Worm (Caenorhabditis elegans) whole organism, L1 larva: ENCODE data around the gene F13B12.1.

ENCODE experiments used
- Y116A8C.19 ChIP-seq: sonication (generic microtip); optimal IDR thresholded peaks from 2 replicates; lab custom pipeline; 2016; ENCODE audit warnings: missing compliant biosample characterization, missing genetic modification characterization, borderline replicate concordance
- aha-1 ChIP-seq: fragments of 150-350 bp; optimal IDR thresholded peaks from 2 replicates; lab custom pipeline; 2014; ENCODE audit warnings: missing biosample characterization, missing genetic modification characterization
- aly-2 ChIP-seq: fragments of 150-350 bp; optimal IDR thresholded peaks from 2 replicates; lab custom pipeline; 2014; ENCODE audit warnings: missing biosample characterization, missing genetic modification characterization
- ama-1 ChIP-seq: fragments of 150-350 bp; optimal IDR thresholded peaks from 2 replicates; lab custom pipeline; 2014
- ceh-88 ChIP-seq: fragments of 200-800 bp; sonication (Bioruptor generic); IDR thresholded peaks from 2 replicates; pipeline ENCODE4 v1.3.6; 2022; ENCODE audit warnings: missing genetic modification characterization, missing compliant biosample characterization
- ceh-90 ChIP-seq: sonication (generic microtip); optimal IDR thresholded peaks from 2 replicates; lab custom pipeline; 2016; ENCODE audit warnings: missing genetic modification characterization, missing compliant biosample characterization
- dsc-1 ChIP-seq: sonication (generic microtip); optimal IDR thresholded peaks from 2 replicates; lab custom pipeline; 2016; ENCODE audit warnings: mild to moderate bottlenecking, missing genetic modification characterization, missing compliant biosample characterization
- efl-1 ChIP-seq, 4 experiments: fragments of 150-350 bp; optimal IDR thresholded peaks in 3 of 4; peaks in 1 of 4; 1 replicate in 1 of 4; 2 replicates in 3 of 4; lab custom pipeline; 2014; ENCODE audit warnings: missing biosample characterization in 2 of 4, missing genetic modification characterization in 2 of 4, missing genetic modification reagents in 2 of 4
- efl-3 ChIP-seq: fragments of 200-800 bp; sonication (Bioruptor generic); optimal IDR thresholded peaks from 2 replicates; lab custom pipeline; 2018; ENCODE audit warnings: mild to moderate bottlenecking, missing genetic modification characterization, missing compliant biosample characterization
- egl-13 ChIP-seq: sonication (generic microtip); optimal IDR thresholded peaks from 2 replicates; lab custom pipeline; 2016; ENCODE audit warnings: missing genotype, missing genetic modification reagents, missing genetic modification characterization, missing compliant biosample characterization
- ets-5 ChIP-seq: fragments of 200-800 bp; sonication (Bioruptor generic); IDR thresholded peaks from 2 replicates; pipeline ENCODE4 v1.3.6; 2022; ENCODE audit warnings: missing genetic modification characterization, missing compliant biosample characterization
- fkh-10 ChIP-seq: sonication (generic microtip); optimal IDR thresholded peaks from 2 replicates; lab custom pipeline; 2017; ENCODE audit warnings: missing biosample characterization, missing genetic modification reagents, missing genetic modification characterization
- fkh-4 ChIP-seq: sonication (generic microtip); optimal IDR thresholded peaks from 2 replicates; lab custom pipeline; 2016; ENCODE audit warnings: missing compliant biosample characterization, missing genetic modification characterization, borderline replicate concordance
- fkh-8 ChIP-seq: sonication (generic microtip); optimal IDR thresholded peaks from 2 replicates; lab custom pipeline; 2016; ENCODE audit warnings: mild to moderate bottlenecking, missing genetic modification characterization, missing compliant biosample characterization
- fos-1 ChIP-seq: fragments of 150-350 bp; optimal IDR thresholded peaks from 2 replicates; lab custom pipeline; 2014; ENCODE audit warnings: missing biosample characterization, missing genetic modification characterization
- hlh-4 ChIP-seq: sonication (generic microtip); optimal IDR thresholded peaks from 2 replicates; lab custom pipeline; 2016; ENCODE audit warnings: mild to moderate bottlenecking, missing genetic modification characterization, missing compliant biosample characterization
- hpl-2 ChIP-seq: fragments of 150-350 bp; optimal IDR thresholded peaks from 2 replicates; lab custom pipeline; 2014; ENCODE audit warnings: missing biosample characterization, missing genetic modification reagents, missing genetic modification characterization
- isw-1 ChIP-seq: fragments of 200-800 bp; sonication (Bioruptor generic); IDR thresholded peaks from 2 replicates; pipeline ENCODE4 v1.3.6; 2022; ENCODE audit warnings: missing genetic modification characterization, missing compliant biosample characterization
- jun-1 ChIP-seq: fragments of 150-350 bp; optimal IDR thresholded peaks from 2 replicates; lab custom pipeline; 2014; ENCODE audit warnings: missing biosample characterization, missing genetic modification reagents, missing genetic modification characterization
- lin-13 ChIP-seq: fragments of 150-350 bp; optimal IDR thresholded peaks from 2 replicates; lab custom pipeline; 2014; ENCODE audit warnings: missing biosample characterization, missing genetic modification reagents, missing genetic modification characterization
- lin-14 ChIP-seq: fragments of 200-800 bp; sonication (Bioruptor generic); optimal IDR thresholded peaks from 2 replicates; lab custom pipeline; 2018; ENCODE audit warnings: mild to moderate bottlenecking, missing genetic modification characterization, moderate library complexity, missing compliant biosample characterization
- lin-15B ChIP-seq: fragments of 150-350 bp; sonication (generic microtip); optimal IDR thresholded peaks from 3 replicates; lab custom pipeline; 2014; ENCODE audit warnings: missing biosample characterization, missing genetic modification characterization
- lin-35 ChIP-seq, 2 experiments: fragments of 150-350 bp; optimal IDR thresholded peaks; 2 replicates each; lab custom pipeline; 2014; ENCODE audit warnings: missing biosample characterization in 2 of 2, missing genetic modification characterization in 2 of 2, missing genetic modification reagents in 2 of 2
- lin-39 ChIP-seq: fragments of 150-350 bp; optimal IDR thresholded peaks from 2 replicates; lab custom pipeline; 2014; ENCODE audit warnings: missing biosample characterization, missing genetic modification reagents, missing genetic modification characterization
- lsy-2 ChIP-seq, 2 experiments: fragments of 150-350 bp; optimal IDR thresholded peaks; 2 replicates each; lab custom pipeline; 2014; ENCODE audit warnings: missing biosample characterization in 2 of 2, missing genetic modification characterization in 2 of 2
- mdl-1 ChIP-seq, 2 experiments: fragments of 150-350 bp; optimal IDR thresholded peaks; 2 replicates each; lab custom pipeline; 2014 to 2017; ENCODE audit warnings: missing biosample characterization in 2 of 2, missing genetic modification characterization in 2 of 2, inconsistent platforms in 1 of 2
- nhr-11 ChIP-seq: fragments of 150-350 bp; optimal IDR thresholded peaks from 2 replicates; lab custom pipeline; 2014; ENCODE audit warnings: missing biosample characterization, missing genetic modification characterization
- nhr-20 ChIP-seq: sonication (generic microtip); optimal IDR thresholded peaks from 2 replicates; lab custom pipeline; 2016; ENCODE audit warnings: mild to moderate bottlenecking, missing genetic modification characterization, missing compliant biosample characterization
- nhr-237 ChIP-seq: fragments of 150-350 bp; optimal IDR thresholded peaks from 2 replicates; lab custom pipeline; 2014; ENCODE audit warnings: missing biosample characterization, missing genetic modification characterization
- nhr-47 ChIP-seq: sonication (generic microtip); optimal IDR thresholded peaks from 2 replicates; lab custom pipeline; 2016; ENCODE audit warnings: mild to moderate bottlenecking, missing genetic modification characterization, moderate library complexity, missing compliant biosample characterization
- nhr-71 ChIP-seq: sonication (generic microtip); optimal IDR thresholded peaks from 2 replicates; lab custom pipeline; 2016; ENCODE audit warnings: mild to moderate bottlenecking, missing genetic modification characterization, moderate library complexity, missing compliant biosample characterization
- nhr-84 ChIP-seq: sonication (generic microtip); optimal IDR thresholded peaks from 2 replicates; lab custom pipeline; 2017; ENCODE audit warnings: missing biosample characterization, missing genetic modification characterization
- nhr-85 ChIP-seq: sonication (generic microtip); peaks from one replicate; lab custom pipeline; 2016; ENCODE audit warnings: missing genetic modification characterization, inconsistent platforms, missing compliant biosample characterization
- nhr-90 ChIP-seq: sonication (generic microtip); optimal IDR thresholded peaks from 2 replicates; lab custom pipeline; 2016; ENCODE audit warnings: mild to moderate bottlenecking, missing genetic modification characterization, missing compliant biosample characterization; ENCODE audit not compliant: poor library complexity
- pax-3 ChIP-seq: fragments of 200-800 bp; sonication (Bioruptor generic); optimal IDR thresholded peaks from 2 replicates; lab custom pipeline; 2018; ENCODE audit warnings: mild to moderate bottlenecking, missing genetic modification characterization, moderate library complexity, missing compliant biosample characterization
- snu-23 ChIP-seq: sonication (generic microtip); optimal IDR thresholded peaks from 2 replicates; lab custom pipeline; 2016; ENCODE audit warnings: missing genetic modification characterization, missing compliant biosample characterization
- sup-37 ChIP-seq: fragments of 200-800 bp; sonication (Bioruptor generic); optimal IDR thresholded peaks from 2 replicates; lab custom pipeline; 2018; ENCODE audit warnings: mild to moderate bottlenecking, missing genetic modification characterization, missing compliant biosample characterization
- tbx-2 ChIP-seq: sonication (generic microtip); optimal IDR thresholded peaks from 2 replicates; lab custom pipeline; 2016; ENCODE audit warnings: missing genetic modification characterization, missing compliant biosample characterization
- unc-130 ChIP-seq: fragments of 150-350 bp; optimal IDR thresholded peaks from 2 replicates; lab custom pipeline; 2017; ENCODE audit warnings: missing biosample characterization, missing genetic modification characterization, inconsistent platforms
- unc-86 ChIP-seq: sonication (generic microtip); optimal IDR thresholded peaks from 2 replicates; lab custom pipeline; 2016; ENCODE audit warnings: missing genetic modification characterization, missing compliant biosample characterization
- vab-15 ChIP-seq: sonication (generic microtip); optimal IDR thresholded peaks from 2 replicates; lab custom pipeline; 2017; ENCODE audit warnings: missing genotype, mild to moderate bottlenecking, missing genetic modification characterization, missing compliant biosample characterization
- ztf-11 ChIP-seq, 2 experiments: sonication (generic microtip); optimal IDR thresholded peaks; 2 replicates each; lab custom pipeline; 2016 to 2017; ENCODE audit warnings: missing genetic modification characterization in 2 of 2, missing biosample characterization in 1 of 2, missing compliant biosample characterization in 1 of 2

The F13B12.1 gene

ce11 chrIV:10396827-10397226 lies 27.6 kb downstream of the F13B12.1 start:
- TF ChIP-seq isw-1 (no peak), ceh-88 (no peak), egl-13 (tag; lab: Kevin White, UChicago) (no peak), jun-1 (tag; lab: Kevin White, UChicago) (no peak), efl-3 (GFP tag; lab: Kevin White, UChicago) (no peak), lin-14 (peak; percentile 77), nhr-11 (tag; lab: Kevin White, UChicago) (no peak), nhr-71 (tag; lab: Kevin White, UChicago) (peak; percentile 24), fkh-8 (tag; lab: Kevin White, UChicago) (peak; percentile 44), ets-5 (GFP tag; lab: Robert Waterston, UW) (no peak), dsc-1 (peak; percentile 54), hpl-2 (GFP tag; lab: Kevin White, UChicago) (no peak), lin-13 (GFP tag; lab: Kevin White, UChicago) (no peak), nhr-90 (tag; lab: Kevin White, UChicago) (no peak), efl-1 (optimal IDR thresholded peaks at IDR 0.05; lab: Kevin White, UChicago) (no peak), efl-1 (GFP tag; optimal IDR thresholded peaks at IDR 0.05 in 1 of 2; lab: Kevin White, UChicago) (no peak), ama-1 (lab: Kevin White, UChicago) (no peak), nhr-237 (no peak), fkh-10 (GFP tag; lab: Kevin White, UChicago) (peak; percentile 63), aly-2 (no peak), nhr-84 (no peak), lsy-2 (tag; optimal IDR thresholded peaks at IDR 0.05; lab: Kevin White, UChicago) (no peak), unc-86 (no peak), lin-15B (tag; lab: Kevin White, UChicago) (no peak), nhr-47 (peak; percentile 14), snu-23 (no peak), tbx-2 (tag; lab: Kevin White, UChicago) (peak; percentile 3), hlh-4 (tag; lab: Kevin White, UChicago) (no peak), lin-35 (GFP tag; optimal IDR thresholded peaks at IDR 0.05; lab: Kevin White, UChicago) (no peak), lin-39 (tag; lab: Kevin White, UChicago) (no peak), aha-1 (tag; lab: Kevin White, UChicago) (no peak)

- no peak for TF ChIP-seq Y116A8C.19 (tag; lab: Kevin White, UChicago)
- TF ChIP-seq hpl-2 (GFP tag; lab: Kevin White, UChicago), result no peak
- no peak for TF ChIP-seq sup-37 (GFP tag; lab: Kevin White, UChicago)
- TF ChIP-seq nhr-20 (tag; lab: Kevin White, UChicago), result no peak
- no peak for TF ChIP-seq fos-1
- TF ChIP-seq pax-3 (tag; lab: Kevin White, UChicago), result no peak
- no peak for TF ChIP-seq hlh-4 (tag; lab: Kevin White, UChicago)
- no peak for TF ChIP-seq nhr-47
- TF ChIP-seq mdl-1 (tag; optimal IDR thresholded peaks at IDR 0.05; lab: Kevin White, UChicago), result no peak
- TF ChIP-seq ets-5 (GFP tag; lab: Robert Waterston, UW), result no peak
- no peak for TF ChIP-seq ama-1 (lab: Kevin White, UChicago)
- TF ChIP-seq ceh-90 (tag; lab: Kevin White, UChicago), result no peak
- no peak for TF ChIP-seq nhr-85 (tag; lab: Kevin White, UChicago)
- no peak for TF ChIP-seq unc-130 (tag; lab: Kevin White, UChicago)
- no peak for TF ChIP-seq fkh-4 (tag; lab: Kevin White, UChicago)
- TF ChIP-seq lin-39 (tag; lab: Kevin White, UChicago), result no peak
- no peak for TF ChIP-seq ztf-11 (tag; optimal IDR thresholded peaks at IDR 0.05; lab: Kevin White, UChicago)
- no peak for TF ChIP-seq vab-15
- no peak for TF ChIP-seq fkh-8 (tag; lab: Kevin White, UChicago)
Observed at ce11 chrIV:10394858-10395257, 29.6 kb downstream of the F13B12.1 start, which contains the start of gene R10H10.4. Gene R10H10.4, minus strand, starts transcription at chrIV:10394958.
